Worm (Caenorhabditis elegans) whole organism, young adult: Measurements from ENCODE around the gene nhr-210.

Experiments used
- C17E4.6 ChIP-seq: fragments of 200-800 bp; sonication (Bioruptor generic); IDR thresholded peaks from 2 replicates; pipeline ENCODE4 v1.3.6; 2022; ENCODE audit warnings: missing genetic modification reagents, missing genetic modification characterization, missing compliant biosample characterization
- atf-7 ChIP-seq: sonication (generic microtip); optimal IDR thresholded peaks from 2 replicates; lab custom pipeline; 2017; ENCODE audit warnings: mild to moderate bottlenecking, missing genetic modification characterization, missing compliant biosample characterization
- hlh-12 ChIP-seq: sonication (generic microtip); optimal IDR thresholded peaks from 2 replicates; lab custom pipeline; 2016; ENCODE audit warnings: missing genetic modification characterization, missing compliant biosample characterization
- let-607 ChIP-seq, 2 experiments: fragments of 200-800 bp in 1 of 2; sonication (Bioruptor generic) in 1 of 2; sonication (generic microtip) in 1 of 2; optimal IDR thresholded peaks; 2 replicates each; lab custom pipeline; 2016 to 2018; ENCODE audit warnings: mild to moderate bottlenecking in 2 of 2, missing compliant biosample characterization in 2 of 2, missing genetic modification characterization in 2 of 2, moderate library complexity in 2 of 2, missing genotype in 1 of 2
- madf-10 ChIP-seq: sonication (generic microtip); optimal IDR thresholded peaks from 2 replicates; lab custom pipeline; 2016; ENCODE audit warnings: mild to moderate bottlenecking, missing genetic modification characterization, missing compliant biosample characterization
- pha-4 ChIP-seq: fragments of 150-350 bp; sonication (generic microtip); optimal IDR thresholded peaks from 2 replicates; lab custom pipeline; 2014; ENCODE audit warnings: missing biosample characterization, missing genetic modification reagents, missing genetic modification characterization
- rec-8 ChIP-seq, 2 experiments: sonication (generic microtip); optimal IDR thresholded peaks; 2 replicates each; lab custom pipeline; 2016; ENCODE audit warnings: mild to moderate bottlenecking in 2 of 2, missing genetic modification characterization in 2 of 2, missing genetic modification reagents in 2 of 2, missing genotype in 2 of 2, missing biosample characterization in 1 of 2, missing compliant biosample characterization in 1 of 2, moderate library complexity in 1 of 2
- sea-2 ChIP-seq: fragments of 200-800 bp; sonication (Bioruptor generic); IDR thresholded peaks from 2 replicates; pipeline ENCODE4 v1.3.6; 2022; ENCODE audit warnings: missing genetic modification characterization, missing compliant biosample characterization
- snpc-4 ChIP-seq, 5 experiments: fragments of 150-350 bp in 1 of 5; sonication (generic microtip) in 4 of 5; optimal IDR thresholded peaks; 2 replicates each; lab custom pipeline; 2014 to 2018; ENCODE audit warnings: missing genetic modification characterization in 5 of 5, missing biosample characterization in 3 of 5, antibody characterized with exemption in 2 of 5, mild to moderate bottlenecking in 2 of 5, missing compliant biosample characterization in 2 of 5, missing genotype in 2 of 5, moderate library complexity in 2 of 5, missing genetic modification reagents in 1 of 5
- unc-62 ChIP-seq: fragments of 150-350 bp; optimal IDR thresholded peaks from 2 replicates; lab custom pipeline; 2014; ENCODE audit warnings: missing biosample characterization, missing genetic modification reagents, missing genetic modification characterization

- TF ChIP-seq rec-8 (tag; optimal IDR thresholded peaks at IDR 0.05; lab: Kevin White, UChicago) (no peak), pha-4 (tag; lab: Kevin White, UChicago) (no peak), let-607 (tag; optimal IDR thresholded peaks at IDR 0.05; lab: Kevin White, UChicago) (no peak), hlh-12 (tag; lab: Kevin White, UChicago) (no peak), madf-10 (tag; lab: Kevin White, UChicago) (no peak), unc-62 (GFP tag; lab: Kevin White, UChicago) (no peak), sea-2 (GFP tag; lab: Robert Waterston, UW) (no peak), snpc-4 (GFP tag; optimal IDR thresholded peaks at IDR 0.05; lab: Kevin White, UChicago) (no peak), snpc-4 (tag; optimal IDR thresholded peaks at IDR 0.05; lab: Kevin White, UChicago) (no peak), C17E4.6 (GFP tag; lab: Robert Waterston, UW) (no peak), atf-7 (no peak)
Observed at ce11 chrV:547980-548379, 28.6 kb upstream of the nhr-210 start, which contains the start of gene C14C6.6.
